Fruit fly (Drosophila melanogaster): ENCODE results near the gene ca.

DNA sequence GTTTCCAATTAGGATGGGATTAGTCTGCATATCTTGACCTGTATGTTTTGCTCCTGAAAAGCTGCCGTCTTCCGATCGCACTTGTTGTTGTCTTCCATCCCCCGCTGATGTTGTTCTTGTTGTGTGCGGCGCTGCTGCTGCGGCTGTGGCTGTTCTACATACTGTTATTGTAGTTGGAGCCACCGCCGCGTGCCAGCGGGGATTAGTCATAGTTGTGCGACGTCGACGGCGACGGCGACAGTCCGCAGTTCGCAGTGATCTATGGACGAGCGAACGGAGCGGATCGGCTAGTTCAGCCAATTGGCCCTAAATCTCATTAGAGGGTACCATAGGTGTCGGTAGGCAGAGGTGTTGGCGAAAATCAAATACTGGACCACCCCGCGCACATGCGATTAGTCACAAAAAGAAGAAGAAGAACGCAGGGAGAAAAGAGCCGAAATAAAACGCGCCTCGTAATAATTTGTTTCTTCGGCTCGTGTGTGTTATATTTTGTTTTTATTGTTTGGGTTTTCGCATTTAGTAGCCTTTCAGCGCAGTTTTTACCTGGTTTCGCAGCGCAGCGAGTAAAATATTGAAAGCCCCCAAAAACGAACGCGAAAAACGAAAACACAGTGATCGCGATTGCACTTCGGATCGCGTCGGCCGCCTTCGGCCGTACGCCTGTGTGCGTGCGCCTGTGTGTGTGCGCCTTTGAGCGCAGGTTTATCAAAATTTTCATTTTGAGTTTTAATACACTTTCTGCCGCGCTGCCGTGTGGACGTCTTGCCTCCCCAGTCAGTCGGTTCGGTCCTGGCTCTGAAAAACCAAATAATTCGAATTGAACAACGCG, 41.1 kb upstream of the ca start, which contains the start of gene kay:
- TF ChIP-seq psq (optimal IDR thresholded peaks at IDR 0.05) (no peak), h (optimal IDR thresholded peaks at IDR 0.05) (no peak)

Measured in Kc167 (cell line).